Worm (Caenorhabditis elegans) whole organism, L1 larva: ENCODE data around the gene sqv-4.

ENCODE experiments used
- Y116A8C.19 ChIP-seq: sonication (generic microtip); optimal IDR thresholded peaks from 2 replicates; lab custom pipeline; 2016; ENCODE audit warnings: missing compliant biosample characterization, missing genetic modification characterization, borderline replicate concordance
- dpl-1 ChIP-seq, 3 experiments: fragments of 150-350 bp in 2 of 3; sonication (generic microtip) in 1 of 3; optimal IDR thresholded peaks; 2 replicates each; lab custom pipeline; 2014 to 2017; ENCODE audit warnings: missing biosample characterization in 3 of 3, missing genetic modification characterization in 3 of 3, missing genetic modification reagents in 3 of 3
- efl-1 ChIP-seq, 4 experiments: fragments of 150-350 bp; optimal IDR thresholded peaks in 3 of 4; peaks in 1 of 4; 1 replicate in 1 of 4; 2 replicates in 3 of 4; lab custom pipeline; 2014; ENCODE audit warnings: missing biosample characterization in 2 of 4, missing genetic modification characterization in 2 of 4, missing genetic modification reagents in 2 of 4
- ets-5 ChIP-seq: fragments of 200-800 bp; sonication (Bioruptor generic); IDR thresholded peaks from 2 replicates; pipeline ENCODE4 v1.3.6; 2022; ENCODE audit warnings: missing genetic modification characterization, missing compliant biosample characterization
- mep-1 ChIP-seq: fragments of 150-350 bp; optimal IDR thresholded peaks from 2 replicates; lab custom pipeline; 2014; ENCODE audit warnings: missing biosample characterization, missing genetic modification characterization
- nhr-11 ChIP-seq: fragments of 150-350 bp; optimal IDR thresholded peaks from 2 replicates; lab custom pipeline; 2014; ENCODE audit warnings: missing biosample characterization, missing genetic modification characterization
- nhr-28 ChIP-seq: fragments of 150-350 bp; optimal IDR thresholded peaks from 2 replicates; lab custom pipeline; 2014; ENCODE audit warnings: missing biosample characterization, missing genetic modification characterization
- rnt-1 ChIP-seq: sonication (generic microtip); optimal IDR thresholded peaks from 2 replicates; lab custom pipeline; 2016; ENCODE audit warnings: mild to moderate bottlenecking, missing genetic modification characterization, moderate library complexity, missing compliant biosample characterization
- sox-4 ChIP-seq: sonication (generic microtip); optimal IDR thresholded peaks from 2 replicates; lab custom pipeline; 2016; ENCODE audit warnings: missing genetic modification characterization, missing compliant biosample characterization
- tlp-1 ChIP-seq: fragments of 150-350 bp; optimal IDR thresholded peaks from 2 replicates; lab custom pipeline; 2014; ENCODE audit warnings: missing biosample characterization, missing genetic modification characterization
- xbp-1 ChIP-seq: sonication (generic microtip); optimal IDR thresholded peaks from 2 replicates; lab custom pipeline; 2016; ENCODE audit warnings: missing genetic modification characterization, missing compliant biosample characterization
- zag-1 ChIP-seq: fragments of 150-350 bp; optimal IDR thresholded peaks from 2 replicates; lab custom pipeline; 2014; ENCODE audit warnings: missing biosample characterization, missing genetic modification characterization

DNA sequence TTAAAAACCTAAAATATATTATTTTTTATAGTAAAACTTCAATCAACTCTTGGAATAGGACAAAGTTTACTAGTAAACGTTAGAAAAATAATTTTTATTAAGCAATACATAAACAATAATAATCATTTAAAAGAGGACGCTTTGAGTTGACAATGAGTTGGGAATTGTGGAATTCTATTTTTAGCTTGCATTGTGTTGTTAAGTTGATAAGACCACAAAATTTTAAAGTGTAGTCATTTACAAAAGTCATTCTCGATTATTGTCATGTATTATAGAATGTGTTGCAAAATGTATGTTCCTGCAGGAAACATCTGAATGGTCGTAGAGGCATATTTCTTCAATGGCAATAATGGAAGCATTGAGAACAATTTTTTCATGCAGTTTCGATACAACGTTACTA is 49.7 kb upstream of the sqv-4 start:
- TF ChIP-seq tlp-1 (tag; lab: Kevin White, UChicago) = no peak
- TF ChIP-seq dpl-1 (GFP tag; optimal IDR thresholded peaks at IDR 0.05; lab: Kevin White, UChicago) = no peak
- TF ChIP-seq zag-1 (tag; lab: Kevin White, UChicago) = no peak
- TF ChIP-seq mep-1 (tag; lab: Kevin White, UChicago) = no peak
- TF ChIP-seq xbp-1 = no peak
- TF ChIP-seq efl-1 (optimal IDR thresholded peaks at IDR 0.05; lab: Kevin White, UChicago) = no peak
- TF ChIP-seq efl-1 (GFP tag; optimal IDR thresholded peaks at IDR 0.05 in 1 of 2; lab: Kevin White, UChicago) = peak in 1 of 2 experiments; percentile 50
- TF ChIP-seq sox-4 (tag; lab: Kevin White, UChicago) = no peak
- no peak for TF ChIP-seq rnt-1 (tag; lab: Kevin White, UChicago)
- no peak for TF ChIP-seq nhr-28 (tag; lab: Kevin White, UChicago)
- TF ChIP-seq Y116A8C.19 = no peak
- no peak for TF ChIP-seq ets-5 (GFP tag; lab: Robert Waterston, UW)
- no peak for TF ChIP-seq nhr-11 (tag; lab: Kevin White, UChicago)
